Worm (Caenorhabditis elegans) whole organism, L4/young adult: ENCODE data around the gene idpp-16.

Experiments used
- W03F9.2 ChIP-seq: fragments of 150-350 bp; optimal IDR thresholded peaks from 2 replicates; lab custom pipeline; 2014; ENCODE audit warnings: missing biosample characterization, missing genetic modification characterization
- dao-5 ChIP-seq: sonication (generic microtip); optimal IDR thresholded peaks from 2 replicates; lab custom pipeline; 2016; ENCODE audit warnings: missing genotype, missing genetic modification characterization, moderate library complexity, missing compliant biosample characterization
- him-1 ChIP-seq: sonication (generic microtip); optimal IDR thresholded peaks from 2 replicates; lab custom pipeline; 2016; ENCODE audit warnings: missing genotype, missing genetic modification reagents, missing genetic modification characterization, missing compliant biosample characterization

idpp-16 gene

DNA sequence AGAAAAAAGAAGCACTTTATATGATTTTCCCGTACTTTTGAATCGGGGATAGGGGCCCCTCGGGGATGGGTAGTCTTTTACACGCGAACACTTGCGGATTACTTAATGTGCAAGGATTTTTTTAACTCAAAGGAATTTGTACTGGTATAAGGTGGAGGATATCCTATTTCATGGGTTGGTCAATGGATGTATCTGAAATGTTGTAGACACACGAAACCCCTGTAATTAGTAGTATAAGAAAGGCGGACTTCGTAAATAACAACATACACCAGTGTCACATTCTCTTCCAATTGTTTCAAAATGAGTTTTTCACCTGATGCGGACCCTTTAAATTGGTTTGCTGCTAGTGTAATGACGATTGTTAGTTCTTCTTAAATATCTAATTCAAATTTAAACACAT is 12.9 kb downstream of the idpp-16 start, which contains the start of gene srx-80:
Gene srx-80 (plus strand): TSS at position 301 of the 400 bp plus-strand sequence.
- no peak for TF ChIP-seq him-1 (tag; lab: Kevin White, UChicago)

DNA sequence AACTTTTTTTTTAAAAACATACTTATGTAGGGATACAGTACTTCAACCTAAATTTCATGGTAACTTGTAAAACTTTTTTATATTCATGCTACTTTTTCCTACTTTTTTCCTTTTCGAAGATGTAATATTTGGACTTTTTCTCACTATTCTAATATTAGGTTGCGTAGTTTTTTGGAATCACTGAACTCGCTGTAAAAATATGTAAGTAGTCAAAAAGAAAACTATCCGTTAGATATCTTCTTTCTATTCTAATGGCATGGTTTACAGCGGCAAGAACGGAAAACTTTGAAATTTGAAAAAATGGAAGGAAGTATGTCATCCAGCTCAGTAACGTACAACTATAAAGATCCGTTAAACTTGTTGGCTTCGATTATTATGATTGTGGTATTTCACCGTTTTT is 16.9 kb downstream of the idpp-16 start, which contains the start of gene srx-82:
Gene srx-82 (plus strand): TSS at position 301 of the 400 bp plus-strand sequence.
- TF ChIP-seq him-1 (tag; lab: Kevin White, UChicago) (no peak), W03F9.2 (tag; lab: Kevin White, UChicago) (no peak), dao-5 (tag; lab: Kevin White, UChicago) (no peak)

ce11 chrV:11585122-11585521 is 21.2 kb downstream of the idpp-16 start:
- TF ChIP-seq W03F9.2 (tag; lab: Kevin White, UChicago) (no peak), dao-5 (tag; lab: Kevin White, UChicago) (no peak), him-1 (tag; lab: Kevin White, UChicago) (no peak)

DNA sequence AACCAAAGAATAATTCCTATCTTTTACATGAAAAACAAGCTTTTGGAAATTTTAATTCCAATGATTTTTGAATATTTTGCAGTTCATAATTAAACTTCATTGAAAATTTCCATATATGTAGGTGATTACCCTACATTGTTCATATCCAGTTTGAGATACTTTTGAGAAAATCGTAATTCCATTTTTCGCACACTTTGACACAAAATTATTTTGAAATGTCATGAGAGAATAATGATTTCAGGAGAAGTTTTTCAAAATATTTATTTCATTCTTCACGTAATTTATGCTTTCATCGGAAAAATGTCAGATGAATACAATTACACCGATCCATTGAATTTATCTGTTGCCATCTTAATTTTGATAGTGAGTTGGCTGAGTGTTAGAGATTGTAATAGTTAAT is 23.1 kb downstream of the idpp-16 start, which contains the start of gene srx-88:
Gene srx-88 (plus strand): TSS at position 301 of the 400 bp plus-strand sequence.
- TF ChIP-seq him-1 (tag; lab: Kevin White, UChicago) (no peak), dao-5 (tag; lab: Kevin White, UChicago) (no peak), W03F9.2 (tag; lab: Kevin White, UChicago) (no peak)

DNA sequence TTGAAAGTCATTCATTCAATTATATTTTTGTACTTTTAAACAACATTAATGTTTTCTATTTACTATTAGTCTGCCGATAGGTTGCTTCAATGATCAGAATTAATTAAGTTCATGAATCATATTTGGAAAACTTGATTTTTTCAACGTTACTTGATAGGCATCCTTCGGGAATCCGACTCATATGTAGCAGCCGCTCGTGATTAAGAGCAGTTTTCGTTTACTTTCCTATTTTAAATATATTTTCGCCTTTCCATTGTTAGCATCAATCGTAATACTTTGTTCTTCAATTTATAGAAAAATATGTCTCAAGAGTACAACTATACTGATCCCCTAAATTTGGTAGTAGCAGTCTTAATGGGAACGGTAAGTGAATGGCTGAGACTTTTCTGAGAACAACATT is 25.5 kb downstream of the idpp-16 start, which contains the start of gene srx-90:
Gene srx-90 (plus strand): TSS at position 301 of the 400 bp plus-strand sequence.
- TF ChIP-seq dao-5 (tag; lab: Kevin White, UChicago), result no peak
- TF ChIP-seq W03F9.2 (tag; lab: Kevin White, UChicago), result no peak
- no peak for TF ChIP-seq him-1 (tag; lab: Kevin White, UChicago)

ce11 chrV:11574563-11574962 is 31.8 kb downstream of the idpp-16 start:
- TF ChIP-seq dao-5 (tag; lab: Kevin White, UChicago) (no peak), him-1 (tag; lab: Kevin White, UChicago) (no peak), W03F9.2 (tag; lab: Kevin White, UChicago) (no peak)

DNA sequence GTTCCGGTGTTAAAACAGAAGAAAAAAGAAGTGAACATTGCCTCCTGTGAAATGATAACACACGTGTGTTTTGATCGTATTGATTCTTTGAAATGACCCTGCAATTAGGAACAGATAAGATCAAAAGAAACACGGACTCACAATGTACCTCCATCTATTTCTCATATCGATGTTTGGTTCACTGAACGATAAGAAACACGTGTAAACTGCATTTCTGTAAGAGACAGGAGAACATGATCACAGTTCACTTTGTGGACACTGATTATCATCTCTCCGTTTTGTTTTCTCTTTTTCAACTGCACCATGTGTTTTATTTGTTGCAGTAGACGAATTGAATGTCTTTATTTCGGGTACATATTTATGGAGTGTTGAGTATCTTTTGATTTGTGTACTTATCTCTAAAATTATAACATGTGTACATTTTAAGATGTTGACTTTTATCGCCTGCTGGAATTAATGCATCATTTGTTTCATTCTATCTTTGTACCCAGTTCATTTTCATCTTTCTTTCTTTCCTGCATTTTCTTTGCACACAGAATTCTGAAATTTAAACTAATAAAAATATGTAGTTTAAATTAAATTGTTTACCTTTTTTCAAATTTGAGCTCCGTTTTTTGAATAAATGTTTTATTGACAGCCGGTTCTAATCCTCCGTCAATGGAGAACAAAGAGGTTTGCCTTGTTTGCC is 33.4 kb downstream of the idpp-16 start, which contains the start of the genes H12C20.7 and nhr-68:
Gene H12C20.7 (minus strand): TSS at position 188 of the 688 bp plus-strand sequence.
Gene nhr-68 (plus strand): TSS at position 638 of the 688 bp plus-strand sequence.
- TF ChIP-seq him-1 (tag; lab: Kevin White, UChicago) (no peak), W03F9.2 (tag; lab: Kevin White, UChicago) (peak; percentile 60)

ce11 chrV:11570169-11570651 is 36.1 kb downstream of the idpp-16 start, which contains the start of the genes nhr-101 and pms-2:
Gene nhr-101 (plus strand): TSS chrV:11570476.
Gene pms-2 (minus strand): TSS chrV:11570601.
- TF ChIP-seq him-1 (tag; lab: Kevin White, UChicago) (no peak), W03F9.2 (tag; lab: Kevin White, UChicago) (no peak), dao-5 (tag; lab: Kevin White, UChicago) (no peak)

DNA sequence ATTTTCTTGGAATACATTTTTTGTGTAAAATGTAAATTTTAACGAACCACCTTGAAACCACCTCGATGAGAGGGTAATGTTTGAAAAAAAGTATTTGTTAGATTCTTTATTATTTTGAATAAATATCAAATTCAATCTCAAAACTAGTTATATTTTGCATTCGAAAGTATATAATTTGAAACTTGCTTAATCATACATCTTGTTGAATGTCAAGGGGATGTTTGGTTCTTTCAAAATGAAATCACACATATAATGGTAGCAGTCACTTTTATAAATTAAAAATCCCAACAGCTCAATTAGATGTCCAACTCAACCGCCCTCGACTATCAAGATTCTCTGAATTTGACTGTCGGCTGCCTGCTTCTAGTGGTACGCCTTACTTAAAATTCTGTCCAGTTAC is 41.8 kb downstream of the idpp-16 start, which contains the start of gene srx-87:
Gene srx-87 (plus strand): TSS at position 301 of the 400 bp plus-strand sequence.
- TF ChIP-seq dao-5 (tag; lab: Kevin White, UChicago) (no peak), him-1 (tag; lab: Kevin White, UChicago) (no peak), W03F9.2 (tag; lab: Kevin White, UChicago) (no peak)

DNA sequence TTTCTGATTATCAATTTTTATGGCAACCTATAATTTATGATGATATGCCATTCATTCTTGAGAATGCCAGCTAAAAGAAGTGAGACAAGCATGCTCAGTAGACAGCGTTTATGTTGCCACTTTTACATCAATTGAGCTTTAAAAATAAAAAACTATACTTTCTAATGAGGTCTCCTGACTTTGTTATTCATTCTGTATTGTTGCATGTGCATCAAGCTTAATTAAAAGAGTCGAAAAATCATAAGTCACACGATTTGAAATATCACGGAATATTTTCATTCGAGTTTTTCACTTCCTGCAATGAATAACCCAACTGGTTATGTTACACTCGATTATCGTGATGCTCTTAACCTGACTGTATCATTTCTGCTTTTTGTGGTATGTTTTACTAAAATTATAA is 43.7 kb downstream of the idpp-16 start, which contains the start of gene srx-86:
Gene srx-86 (plus strand): TSS at position 301 of the 400 bp plus-strand sequence.
- TF ChIP-seq dao-5 (tag; lab: Kevin White, UChicago), result no peak
- no peak for TF ChIP-seq W03F9.2 (tag; lab: Kevin White, UChicago)
- no peak for TF ChIP-seq him-1 (tag; lab: Kevin White, UChicago)
